Fruit fly (Drosophila melanogaster) whole organism, embryonic: ENCODE data around the gene ss.

ENCODE experiments used
- CG12769 ChIP-seq: fragments of 200-800 bp; sonication (Bioruptor generic); optimal IDR thresholded peaks from 2 replicates; lab custom pipeline; 2019; ENCODE audit warnings: missing biosample characterization, mild to moderate bottlenecking, missing genetic modification characterization, moderate library complexity
- CG14710 ChIP-seq: fragments of 200-800 bp; sonication (Bioruptor generic); optimal IDR thresholded peaks from 3 replicates; lab custom pipeline; 2019; ENCODE audit warnings: missing biosample characterization, mild to moderate bottlenecking, missing genetic modification characterization, moderate library complexity
- CG15073 ChIP-seq: fragments of 200-800 bp; sonication (Bioruptor generic); optimal IDR thresholded peaks from 2 replicates; lab custom pipeline; 2016; ENCODE audit warnings: missing biosample characterization, missing genetic modification characterization
- CG17359 ChIP-seq: fragments of 200-800 bp; sonication (Bioruptor generic); optimal IDR thresholded peaks from 3 replicates; lab custom pipeline; 2018; ENCODE audit warnings: missing biosample characterization, mild to moderate bottlenecking, missing genetic modification characterization, moderate library complexity
- CG2712 ChIP-seq: fragments of 200-800 bp; optimal IDR thresholded peaks from 3 replicates; lab custom pipeline; 2019; ENCODE audit warnings: missing biosample characterization, mild to moderate bottlenecking, missing genetic modification characterization, moderate library complexity
- Camta ChIP-seq: fragments of 200-800 bp; sonication (Bioruptor generic); optimal IDR thresholded peaks from 2 replicates; lab custom pipeline; 2016; ENCODE audit warnings: missing biosample characterization, missing genetic modification characterization
- Ravus ChIP-seq: fragments of 200-800 bp; sonication (Bioruptor generic); IDR thresholded peaks from 2 replicates; pipeline ENCODE4 v1.3.6; 2022; ENCODE audit warnings: missing biosample characterization, missing genetic modification characterization
- corto ChIP-seq: fragments of 200-800 bp; sonication (Bioruptor generic); optimal IDR thresholded peaks from 2 replicates; lab custom pipeline; 2016; ENCODE audit warnings: missing biosample characterization, mild to moderate bottlenecking, missing genetic modification characterization, moderate library complexity
- pita ChIP-seq: fragments of 200-800 bp; sonication (Bioruptor generic); optimal IDR thresholded peaks from 2 replicates; lab custom pipeline; 2017; ENCODE audit warnings: missing biosample characterization, mild to moderate bottlenecking, missing genetic modification characterization
- prd ChIP-seq, 3 experiments: fragments of >200 bp in 2 of 3; fragments of 200-800 bp in 1 of 3; sonication (Bioruptor generic) in 1 of 3; optimal IDR thresholded peaks in 2 of 3; IDR thresholded peaks in 1 of 3; 2 replicates in 2 of 3; 3 replicates in 1 of 3; pipeline versions ENCODE4 v1.3.6 to Lab custom; 2017 to 2022; ENCODE audit warnings: missing biosample characterization in 1 of 3, missing genetic modification characterization in 1 of 3
- usp ChIP-seq: fragments of >200 bp; optimal IDR thresholded peaks from 2 replicates; lab custom pipeline; 2017; ENCODE audit warnings: missing biosample characterization, missing genetic modification characterization

- TF ChIP-seq prd (optimal IDR thresholded peaks at IDR 0.05; lab: Kevin White, UChicago) = no peak
- no peak for TF ChIP-seq prd (GFP tag; IDR thresholded peaks at IDR 0.05; lab: Robert Waterston, UW)
- no peak for TF ChIP-seq corto (GFP tag; lab: Kevin White, UChicago)
- TF ChIP-seq Camta = no peak
- no peak for TF ChIP-seq CG12769 (tag; lab: Kevin White, UChicago)
- TF ChIP-seq CG15073 (GFP tag; lab: Kevin White, UChicago) = no peak
- no peak for TF ChIP-seq usp (GFP tag; lab: Kevin White, UChicago)
- TF ChIP-seq pita (GFP tag; lab: Kevin White, UChicago) = no peak
- no peak for TF ChIP-seq CG17359 (tag; lab: Kevin White, UChicago)
- TF ChIP-seq CG2712 (tag; lab: Kevin White, UChicago) = no peak
- TF ChIP-seq Ravus = no peak
- no peak for TF ChIP-seq CG14710 (tag; lab: Kevin White, UChicago)
Observed at dm6 chr3R:16413734-16414133, 10.2 kb upstream of the ss start.
